Worm (Caenorhabditis elegans): ENCODE data around the gene T20G5.8.

DNA sequence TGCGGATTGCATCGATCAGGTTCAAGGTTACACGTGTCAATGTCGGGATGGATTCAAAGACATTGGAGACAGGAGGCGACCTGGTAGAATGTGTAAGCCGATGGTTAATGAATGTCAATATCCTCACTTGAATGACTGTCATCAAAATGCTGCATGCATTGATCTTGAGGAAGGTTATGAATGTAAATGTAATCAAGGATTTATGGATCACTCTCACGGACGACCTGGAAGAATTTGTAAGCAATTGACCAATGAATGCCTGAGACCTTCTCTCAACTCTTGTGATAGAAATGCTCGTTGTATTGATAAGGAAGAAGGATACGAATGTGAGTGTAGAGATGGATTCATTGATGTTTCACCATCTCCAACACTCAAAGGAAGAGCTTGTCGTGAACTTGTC is 21.1 kb upstream of the T20G5.8 start:
- TF ChIP-seq mep-1 (tag; optimal IDR thresholded peaks at IDR 0.05) (no peak), nhr-28 (tag; optimal IDR thresholded peaks at IDR 0.05) (no peak), lin-13 (tag; optimal IDR thresholded peaks at IDR 0.05) (no peak), unc-62 (GFP tag; optimal IDR thresholded peaks at IDR 0.05) (no peak), elt-1 (tag; optimal IDR thresholded peaks at IDR 0.05; ENCODE audit: borderline replicate concordance, insufficient read depth) (no peak)

All from whole organism, mixed stage, embryonic.